Worm (Caenorhabditis elegans) whole organism, L4 larva: Measurements from ENCODE around the gene blos-7.

ENCODE experiments used
- aly-2 ChIP-seq: sonication (generic microtip); optimal IDR thresholded peaks from 2 replicates; lab custom pipeline; 2018; ENCODE audit warnings: missing biosample characterization, missing genetic modification characterization
- ceh-44 ChIP-seq: fragments of 200-800 bp; sonication (Bioruptor generic); IDR thresholded peaks from 2 replicates; pipeline ENCODE4 v1.3.6; 2022; ENCODE audit warnings: missing genetic modification reagents, missing genetic modification characterization, missing compliant biosample characterization
- ceh-82 ChIP-seq: sonication (generic microtip); optimal IDR thresholded peaks from 2 replicates; lab custom pipeline; 2017; ENCODE audit warnings: missing biosample characterization, missing genetic modification characterization
- ces-1 ChIP-seq: fragments of 150-350 bp; sonication (generic microtip); optimal IDR thresholded peaks from 4 replicates; lab custom pipeline; 2014; ENCODE audit warnings: missing biosample characterization, missing genetic modification reagents, missing genetic modification characterization
- dve-1 ChIP-seq: sonication (generic microtip); optimal IDR thresholded peaks from 2 replicates; lab custom pipeline; 2017; ENCODE audit warnings: antibody characterized with exemption, mild to moderate bottlenecking, missing genetic modification characterization, missing compliant biosample characterization; ENCODE audit not compliant: insufficient read depth
- fos-1 ChIP-seq: fragments of 150-350 bp; optimal IDR thresholded peaks from 2 replicates; lab custom pipeline; 2014; ENCODE audit warnings: missing biosample characterization, missing genetic modification characterization
- lin-29 ChIP-seq: fragments of 200-800 bp; sonication (Bioruptor generic); IDR thresholded peaks from 2 replicates; pipeline ENCODE4 v1.3.6; 2022; ENCODE audit warnings: missing genetic modification reagents, missing genetic modification characterization, missing compliant biosample characterization
- mep-1 ChIP-seq: fragments of 150-350 bp; sonication (generic microtip); optimal IDR thresholded peaks from 3 replicates; lab custom pipeline; 2014; ENCODE audit warnings: missing biosample characterization, missing genetic modification characterization
- nhr-10 ChIP-seq: fragments of 150-350 bp; optimal IDR thresholded peaks from 2 replicates; lab custom pipeline; 2014; ENCODE audit warnings: missing biosample characterization, missing genetic modification characterization
- nhr-102 ChIP-seq: sonication (generic microtip); optimal IDR thresholded peaks from 2 replicates; lab custom pipeline; 2016; ENCODE audit warnings: mild to moderate bottlenecking, missing genetic modification characterization, moderate library complexity, missing compliant biosample characterization
- nhr-28 ChIP-seq: fragments of 150-350 bp; optimal IDR thresholded peaks from 2 replicates; lab custom pipeline; 2014; ENCODE audit warnings: missing biosample characterization, missing genetic modification characterization
- nhr-41 ChIP-seq: fragments of 200-800 bp; sonication (Bioruptor generic); IDR thresholded peaks from 2 replicates; pipeline ENCODE4 v1.3.6; 2022; ENCODE audit warnings: missing genetic modification reagents, missing genetic modification characterization, missing compliant biosample characterization
- nhr-76 ChIP-seq: fragments of 150-350 bp; optimal IDR thresholded peaks from 2 replicates; lab custom pipeline; 2014; ENCODE audit warnings: missing biosample characterization, missing genetic modification characterization
- unc-39 ChIP-seq: sonication (generic microtip); optimal IDR thresholded peaks from 2 replicates; lab custom pipeline; 2017; ENCODE audit warnings: missing biosample characterization, missing genetic modification characterization

DNA sequence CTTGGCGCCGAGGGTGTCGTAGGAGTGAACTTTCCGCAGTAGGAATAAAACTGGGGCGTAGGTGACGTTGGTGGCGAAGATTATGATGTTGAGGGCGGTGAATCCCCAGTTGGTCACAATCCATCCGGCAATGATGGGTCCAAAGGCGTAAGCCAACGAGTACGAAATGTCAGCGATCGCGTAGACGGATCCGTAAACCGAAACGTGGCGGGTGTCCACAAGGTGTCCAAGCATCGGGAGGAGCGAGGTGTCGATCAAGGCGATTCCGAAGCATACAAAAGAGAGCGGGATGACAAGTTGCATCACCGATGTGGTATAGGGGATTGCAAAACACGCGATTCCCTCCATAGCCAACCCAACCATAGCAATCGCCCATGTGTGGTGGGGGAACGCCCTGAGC is 36.0 kb upstream of the blos-7 start:
- TF ChIP-seq nhr-10 (tag; lab: Kevin White, UChicago) = no peak
- TF ChIP-seq nhr-102 (tag; lab: Kevin White, UChicago) = no peak
- no peak for TF ChIP-seq aly-2 (tag; lab: Kevin White, UChicago)
- TF ChIP-seq ceh-82 = no peak
- no peak for TF ChIP-seq nhr-28
- TF ChIP-seq nhr-41 (GFP tag; lab: Robert Waterston, UW) = no peak
- no peak for TF ChIP-seq fos-1 (tag; lab: Kevin White, UChicago)
- TF ChIP-seq mep-1 (tag; lab: Kevin White, UChicago) = no peak
- TF ChIP-seq lin-29 (GFP tag; lab: Robert Waterston, UW) = no peak
- TF ChIP-seq unc-39 (tag; lab: Kevin White, UChicago) = no peak
- no peak for TF ChIP-seq ceh-44
- no peak for TF ChIP-seq ces-1 (GFP tag; lab: Kevin White, UChicago)
- TF ChIP-seq dve-1 (tag; lab: Kevin White, UChicago) = no peak
- TF ChIP-seq nhr-76 (tag; lab: Kevin White, UChicago) = no peak
